Worm (Caenorhabditis elegans): ENCODE measurements around the gene hog-1.

- no peak for TF ChIP-seq Y22D7AL.16 (tag; optimal IDR thresholded peaks at IDR 0.05)
- TF ChIP-seq nfya-1 (tag; optimal IDR thresholded peaks at IDR 0.05): no peak
- no peak for TF ChIP-seq gmeb-2 (tag; optimal IDR thresholded peaks at IDR 0.05)
- no peak for TF ChIP-seq pha-4 (tag; optimal IDR thresholded peaks at IDR 0.05)
- TF ChIP-seq pha-2 (tag; optimal IDR thresholded peaks at IDR 0.05): no peak
- no peak for TF ChIP-seq ama-1 (optimal IDR thresholded peaks at IDR 0.05)
- TF ChIP-seq ceh-22 (tag; optimal IDR thresholded peaks at IDR 0.05): no peak
- no peak for TF ChIP-seq hlh-6 (tag; optimal IDR thresholded peaks at IDR 0.05)
- no peak for TF ChIP-seq elt-4 (tag; optimal IDR thresholded peaks at IDR 0.05)
- no peak for TF ChIP-seq sox-4 (tag; optimal IDR thresholded peaks at IDR 0.05)
- no peak for TF ChIP-seq fkh-10 (GFP tag; optimal IDR thresholded peaks at IDR 0.05)
- no peak for TF ChIP-seq pat-9 (tag; optimal IDR thresholded peaks at IDR 0.05)
Measured at ce11 chrX:5810677-5811076, 43.4 kb downstream of the hog-1 start.
